Comparison of ENCODE assay signal across 1 fruit fly cellular context in genomic region chr3R:14278523-14279303, dm6.
A peak's percentile ranks its signal among the peaks of the same experiment; 100 is the strongest.
TF ChIP-seq lines count a peak whose summit lies in the region.

No protein-coding gene starts in this region.

TF ChIP-seq in whole organism, embryonic, 481 proteins besides CTCF, POLR2A, EP300 and RAD21 (continued from another document and continues in another):
- TF ChIP-seq pum (GFP tag; optimal IDR thresholded peaks at IDR 0.05; lab: Kevin White, UChicago) (no peak), CG17186 (GFP tag; optimal IDR thresholded peaks at IDR 0.05; lab: Kevin White, UChicago) (no peak), CG10147 (GFP tag; optimal IDR thresholded peaks at IDR 0.05; lab: Kevin White, UChicago) (no peak), CG4282 (GFP tag; optimal IDR thresholded peaks at IDR 0.05; lab: Kevin White, UChicago) (no peak), CG7928 (GFP tag; optimal IDR thresholded peaks at IDR 0.05; lab: Kevin White, UChicago) (no peak), Nf-YA (GFP tag; IDR thresholded peaks at IDR 0.05; lab: Robert Waterston, UW) (no peak), gfzf (GFP tag; optimal IDR thresholded peaks at IDR 0.05; lab: Kevin White, UChicago) (no peak), CG17568 (GFP tag; optimal IDR thresholded peaks at IDR 0.05; lab: Kevin White, UChicago) (no peak), Ssrp (tag; optimal IDR thresholded peaks at IDR 0.05; lab: Kevin White, UChicago) (peak; percentile 8), fu2 (GFP tag; optimal IDR thresholded peaks at IDR 0.05; lab: Kevin White, UChicago) (no peak), CG3995 (GFP tag; optimal IDR thresholded peaks at IDR 0.05; lab: Kevin White, UChicago) (no peak), CG6791 (GFP tag; IDR thresholded peaks at IDR 0.05; lab: Robert Waterston, UW; ENCODE audit: partially characterized antibody) (no peak), CG17328 (GFP tag; IDR thresholded peaks at IDR 0.05; lab: Robert Waterston, UW) (no peak), CG10959 (GFP tag; IDR thresholded peaks at IDR 0.05; lab: Robert Waterston, UW) (no peak), CG6683 (GFP tag; optimal IDR thresholded peaks at IDR 0.05; lab: Kevin White, UChicago) (no peak), ken (GFP tag; IDR thresholded peaks at IDR 0.05; lab: Robert Waterston, UW) (no peak), onecut (GFP tag; IDR thresholded peaks at IDR 0.05; lab: Robert Waterston, UW) (peak; percentile 43; the same call in 1 of the 2 replicates), Scr (GFP tag; IDR thresholded peaks at IDR 0.05; lab: Robert Waterston, UW; ENCODE audit: partially characterized antibody) (no peak), nerfin-1 (tag; optimal IDR thresholded peaks at IDR 0.05; lab: Kevin White, UChicago) (peak; percentile 33), CG15514 (GFP tag; optimal IDR thresholded peaks at IDR 0.05; lab: Kevin White, UChicago) (peak; percentile 19), Hr78 (GFP tag; optimal IDR thresholded peaks at IDR 0.05; lab: Kevin White, UChicago) (no peak), abd-A (tag; optimal IDR thresholded peaks at IDR 0.05; lab: Kevin White, UChicago) (peak; percentile 89), rib (GFP tag; IDR thresholded peaks at IDR 0.05; lab: Robert Waterston, UW) (no peak), CG7271 (tag; optimal IDR thresholded peaks at IDR 0.05; lab: Kevin White, UChicago) (no peak), CG4707 (GFP tag; optimal IDR thresholded peaks at IDR 0.05; lab: Kevin White, UChicago) (no peak), CG6854 (GFP tag; optimal IDR thresholded peaks at IDR 0.05; lab: Kevin White, UChicago) (no peak), D (optimal IDR thresholded peaks at IDR 0.05; lab: Kevin White, UChicago) (no peak), D (GFP tag; optimal IDR thresholded peaks at IDR 0.05; lab: Kevin White, UChicago) (no peak), Rfx (GFP tag; IDR thresholded peaks at IDR 0.05; lab: Robert Waterston, UW) (peak; percentile 38), eyg (GFP tag; optimal IDR thresholded peaks at IDR 0.05; lab: Kevin White, UChicago) (no peak), Neu2 (GFP tag; optimal IDR thresholded peaks at IDR 0.05; lab: Kevin White, UChicago; ENCODE audit: borderline replicate concordance) (peak; percentile 66), CG11456 (GFP tag; IDR thresholded peaks at IDR 0.05; lab: Robert Waterston, UW) (no peak), CG15479 (GFP tag; optimal IDR thresholded peaks at IDR 0.05; lab: Kevin White, UChicago) (peak; percentile 23), Aef1 (GFP tag; IDR thresholded peaks at IDR 0.05; lab: Robert Waterston, UW) (no peak), NC2α (GFP tag; optimal IDR thresholded peaks at IDR 0.05; lab: Kevin White, UChicago) (no peak), chn (GFP tag; optimal IDR thresholded peaks at IDR 0.05; lab: Kevin White, UChicago) (no peak), ci (GFP tag; IDR thresholded peaks at IDR 0.05; lab: Robert Waterston, UW) (0 out of 3 replicates have a peak, but pooled peaks have one; percentile 37), CG16813 (GFP tag; IDR thresholded peaks at IDR 0.05; lab: Robert Waterston, UW; ENCODE audit: partially characterized antibody) (no peak), trem (tag; optimal IDR thresholded peaks at IDR 0.05; lab: Kevin White, UChicago) (no peak), Dbx (GFP tag; IDR thresholded peaks at IDR 0.05; lab: Robert Waterston, UW) (0 out of 3 replicates have a peak, but pooled peaks have one; percentile 18), kah (GFP tag; optimal IDR thresholded peaks at IDR 0.05; lab: Kevin White, UChicago) (peak; percentile 1), CG11696 (GFP tag; IDR thresholded peaks at IDR 0.05; lab: Robert Waterston, UW) (no peak), vnd (GFP tag; IDR thresholded peaks at IDR 0.05; lab: Robert Waterston, UW; ENCODE audit: partially characterized antibody) (no peak), CG3407 (GFP tag; optimal IDR thresholded peaks at IDR 0.05; lab: Kevin White, UChicago) (no peak), CG13296 (GFP tag; optimal IDR thresholded peaks at IDR 0.05; lab: Kevin White, UChicago) (no peak), CG17385 (GFP tag; optimal IDR thresholded peaks at IDR 0.05; lab: Kevin White, UChicago) (no peak), ERR (GFP tag; optimal IDR thresholded peaks at IDR 0.05; lab: Kevin White, UChicago) (no peak), CG8924 (tag; optimal IDR thresholded peaks at IDR 0.05; lab: Kevin White, UChicago) (no peak), Lpt (GFP tag; optimal IDR thresholded peaks at IDR 0.05; lab: Kevin White, UChicago) (peak; percentile 7), CG6175 (GFP tag; IDR thresholded peaks at IDR 0.05; lab: Robert Waterston, UW) (no peak), Mes4 (GFP tag; optimal IDR thresholded peaks at IDR 0.05; lab: Kevin White, UChicago) (no peak), chm (GFP tag; IDR thresholded peaks at IDR 0.05; lab: Robert Waterston, UW) (0 out of 2 replicates have a peak, but pooled peaks have one; percentile 41), CG10431 (GFP tag; optimal IDR thresholded peaks at IDR 0.05; lab: Kevin White, UChicago) (no peak), Mad (GFP tag; optimal IDR thresholded peaks at IDR 0.05; lab: Kevin White, UChicago) (no peak), dmrt99B (tag; optimal IDR thresholded peaks at IDR 0.05; lab: Kevin White, UChicago) (peak; percentile 7), dati (GFP tag; IDR thresholded peaks at IDR 0.05; lab: Robert Waterston, UW) (no peak), CG4360 (GFP tag; IDR thresholded peaks at IDR 0.05; lab: Robert Waterston, UW) (peak; percentile 98), Dll (GFP tag; IDR thresholded peaks at IDR 0.05; lab: Robert Waterston, UW; ENCODE audit: partially characterized antibody) (0 out of 4 replicates have a peak, but pooled peaks have one; percentile 39), Stat92E (GFP tag; optimal IDR thresholded peaks at IDR 0.05; lab: Kevin White, UChicago) (no peak), CG6689 (GFP tag; IDR thresholded peaks at IDR 0.05; lab: Robert Waterston, UW) (peak; percentile 25), dan (GFP tag; IDR thresholded peaks at IDR 0.05; lab: Robert Waterston, UW) (no peak), bsh (GFP tag; optimal IDR thresholded peaks at IDR 0.05; lab: Kevin White, UChicago) (peak in 1 of 2 experiments; percentile 70), CG12219 (GFP tag; optimal IDR thresholded peaks at IDR 0.05; lab: Kevin White, UChicago) (no peak), Hsf (GFP tag; optimal IDR thresholded peaks at IDR 0.05; lab: Kevin White, UChicago) (no peak), stc (GFP tag; IDR thresholded peaks at IDR 0.05; lab: Robert Waterston, UW) (no peak), Ptx1 (GFP tag; IDR thresholded peaks at IDR 0.05; lab: Robert Waterston, UW) (no peak), CG14667 (GFP tag; IDR thresholded peaks at IDR 0.05; lab: Robert Waterston, UW) (no peak), Vsx1 (GFP tag; optimal IDR thresholded peaks at IDR 0.05; lab: Kevin White, UChicago) (no peak), CG3163 (GFP tag; optimal IDR thresholded peaks at IDR 0.05; lab: Kevin White, UChicago) (peak; percentile 3), CG1603 (tag; optimal IDR thresholded peaks at IDR 0.05; lab: Kevin White, UChicago) (peak; percentile 12), CG3726 (GFP tag; IDR thresholded peaks at IDR 0.05; lab: Robert Waterston, UW) (no peak), crc (GFP tag; optimal IDR thresholded peaks at IDR 0.05; lab: Kevin White, UChicago) (no peak), kni (GFP tag; optimal IDR thresholded peaks at IDR 0.05; lab: Kevin White, UChicago) (peak; percentile 57), Usf (GFP tag; optimal IDR thresholded peaks at IDR 0.05; lab: Kevin White, UChicago) (no peak), HLH4C (GFP tag; IDR thresholded peaks at IDR 0.05; lab: Robert Waterston, UW; ENCODE audit: partially characterized antibody) (no peak), bigmax (GFP tag; optimal IDR thresholded peaks at IDR 0.05; lab: Kevin White, UChicago) (no peak), CG11093 (GFP tag; IDR thresholded peaks at IDR 0.05; lab: Robert Waterston, UW) (no peak), CG32767 (GFP tag; IDR thresholded peaks at IDR 0.05; lab: Robert Waterston, UW) (no peak), sim (GFP tag; IDR thresholded peaks at IDR 0.05; lab: Robert Waterston, UW) (no peak; the same call in 1 of the 2 replicates), CG30431 (GFP tag; optimal IDR thresholded peaks at IDR 0.05; lab: Kevin White, UChicago) (no peak), bowl (GFP tag; IDR thresholded peaks at IDR 0.05; lab: Robert Waterston, UW) (no peak), H15 (GFP tag; IDR thresholded peaks at IDR 0.05; lab: Robert Waterston, UW) (no peak), CoRest (tag; optimal IDR thresholded peaks at IDR 0.05; lab: Kevin White, UChicago) (no peak), Trl (optimal IDR thresholded peaks at IDR 0.05; lab: Kevin White, UChicago) (peak; percentile 96 to 97), Trl (GFP tag; optimal IDR thresholded peaks at IDR 0.05; lab: Kevin White, UChicago) (no peak), maf-S (GFP tag; optimal IDR thresholded peaks at IDR 0.05; lab: Kevin White, UChicago) (no peak), Deaf1 (tag; optimal IDR thresholded peaks at IDR 0.05; lab: Kevin White, UChicago) (peak; percentile 4), CG34376 (GFP tag; optimal IDR thresholded peaks at IDR 0.05; lab: Kevin White, UChicago) (no peak), Fer1 (GFP tag; optimal IDR thresholded peaks at IDR 0.05; lab: Kevin White, UChicago) (no peak), az2 (GFP tag; optimal IDR thresholded peaks at IDR 0.05; lab: Kevin White, UChicago) (no peak), CG15073 (GFP tag; optimal IDR thresholded peaks at IDR 0.05; lab: Kevin White, UChicago) (no peak), inv (GFP tag; IDR thresholded peaks at IDR 0.05; lab: Robert Waterston, UW; ENCODE audit: partially characterized antibody) (no peak), CG10267 (tag; optimal IDR thresholded peaks at IDR 0.05; lab: Kevin White, UChicago) (no peak), mam (GFP tag; optimal IDR thresholded peaks at IDR 0.05; lab: Kevin White, UChicago) (peak; percentile 18), Xrp1 (GFP tag; IDR thresholded peaks at IDR 0.05; lab: Robert Waterston, UW) (peak; percentile 38), CG1832 (GFP tag; optimal IDR thresholded peaks at IDR 0.05; lab: Kevin White, UChicago) (peak; percentile 86), Rx (GFP tag; IDR thresholded peaks at IDR 0.05; lab: Robert Waterston, UW) (no peak), lab (GFP tag; optimal IDR thresholded peaks at IDR 0.05; lab: Kevin White, UChicago) (peak; percentile 23), CG32532 (GFP tag; IDR thresholded peaks at IDR 0.05; lab: Robert Waterston, UW) (no peak; the same call in 1 of the 2 replicates), slbo (GFP tag; IDR thresholded peaks at IDR 0.05; lab: Robert Waterston, UW) (0 out of 2 replicates have a peak, but pooled peaks have one; percentile 23), Ada2b (GFP tag; IDR thresholded peaks at IDR 0.05; lab: Robert Waterston, UW) (0 out of 2 replicates have a peak, but pooled peaks have one; percentile 5), Camta (GFP tag; optimal IDR thresholded peaks at IDR 0.05; lab: Kevin White, UChicago) (no peak), CG11695 (GFP tag; IDR thresholded peaks at IDR 0.05; lab: Robert Waterston, UW) (0 out of 3 replicates have a peak, but pooled peaks have one; percentile 10), CG8281 (tag; optimal IDR thresholded peaks at IDR 0.05; lab: Kevin White, UChicago) (no peak), CG16815 (GFP tag; optimal IDR thresholded peaks at IDR 0.05; lab: Kevin White, UChicago) (no peak), Ets65A (GFP tag; lab: Kevin White, UChicago) (peak; percentile 46), Dip3 (GFP tag; optimal IDR thresholded peaks at IDR 0.05; lab: Kevin White, UChicago) (no peak), ranshi (GFP tag; IDR thresholded peaks at IDR 0.05; lab: Robert Waterston, UW) (no peak), insv (GFP tag; optimal IDR thresholded peaks at IDR 0.05; lab: Kevin White, UChicago) (no peak), CG2202 (tag; optimal IDR thresholded peaks at IDR 0.05; lab: Kevin White, UChicago) (no peak), Sry-δ (GFP tag; optimal IDR thresholded peaks at IDR 0.05; lab: Kevin White, UChicago) (peak; percentile 35), lbe (GFP tag; optimal IDR thresholded peaks at IDR 0.05; lab: Kevin White, UChicago) (peak; percentile 59), Sox102F (GFP tag; optimal IDR thresholded peaks at IDR 0.05; lab: Kevin White, UChicago) (peak; percentile 3), nau (GFP tag; optimal IDR thresholded peaks at IDR 0.05; lab: Kevin White, UChicago) (no peak), z (GFP tag; IDR thresholded peaks at IDR 0.05; lab: Robert Waterston, UW) (peak; percentile 79; the same call in 2 of the 3 replicates), CG9215 (GFP tag; IDR thresholded peaks at IDR 0.05; lab: Robert Waterston, UW) (no peak), shn (GFP tag; optimal IDR thresholded peaks at IDR 0.05; lab: Kevin White, UChicago) (peak; percentile 23), Hr39 (optimal IDR thresholded peaks at IDR 0.05; lab: Kevin White, UChicago) (no peak), CG3847 (GFP tag; IDR thresholded peaks at IDR 0.05; lab: Robert Waterston, UW) (no peak), CG18011 (GFP tag; optimal IDR thresholded peaks at IDR 0.05; lab: Kevin White, UChicago) (no peak), Gug (GFP tag; IDR thresholded peaks at IDR 0.05; lab: Robert Waterston, UW) (no peak), nerfin-2 (GFP tag; IDR thresholded peaks at IDR 0.05; lab: Robert Waterston, UW; ENCODE audit: partially characterized antibody) (no peak), luna (GFP tag; optimal IDR thresholded peaks at IDR 0.05; lab: Kevin White, UChicago) (no peak), sqz (GFP tag; optimal IDR thresholded peaks at IDR 0.05; lab: Kevin White, UChicago) (peak; percentile 94), run (tag; optimal IDR thresholded peaks at IDR 0.05; lab: Kevin White, UChicago) (no peak), slp2 (GFP tag; optimal IDR thresholded peaks at IDR 0.05; lab: Kevin White, UChicago) (no peak), CG31388 (GFP tag; optimal IDR thresholded peaks at IDR 0.05; lab: Kevin White, UChicago) (no peak), sens (GFP tag; lab: Kevin White, UChicago) (peak; percentile 54), H2.0 (GFP tag; IDR thresholded peaks at IDR 0.05; lab: Robert Waterston, UW) (no peak), zen2 (GFP tag; IDR thresholded peaks at IDR 0.05; lab: Robert Waterston, UW; ENCODE audit: partially characterized antibody) (no peak), sd (tag; optimal IDR thresholded peaks at IDR 0.05; lab: Kevin White, UChicago) (peak; percentile 35), dpn (GFP tag; optimal IDR thresholded peaks at IDR 0.05; lab: Kevin White, UChicago) (peak in 1 of 2 experiments; percentile 21), Hr51 (GFP tag; optimal IDR thresholded peaks at IDR 0.05; lab: Kevin White, UChicago) (no peak), usp (GFP tag; optimal IDR thresholded peaks at IDR 0.05; lab: Kevin White, UChicago) (no peak), gcm (GFP tag; optimal IDR thresholded peaks at IDR 0.05; lab: Kevin White, UChicago) (no peak), so (GFP tag; IDR thresholded peaks at IDR 0.05; lab: Robert Waterston, UW) (no peak)
